Fruit fly (Drosophila melanogaster): ENCODE measurements around the gene CG3281.

CG3281 gene

dm6 chr3R:11962739-11963214 lies at the start of gene CG3281, which contains the start of gene aurA (continued):
- TF ChIP-seq gsb-n (tag; optimal IDR thresholded peaks at IDR 0.05): peak; percentile 67
- TF ChIP-seq CG14050 (GFP tag; IDR thresholded peaks at IDR 0.05): peak; percentile 34; the same call in 1 of the 3 replicates
- peak; percentile 96 for TF ChIP-seq Ets65A (GFP tag)
- TF ChIP-seq D (optimal IDR thresholded peaks at IDR 0.05): no peak
- TF ChIP-seq D (GFP tag; optimal IDR thresholded peaks at IDR 0.05): peak; percentile 38
- TF ChIP-seq Hr51 (GFP tag; optimal IDR thresholded peaks at IDR 0.05): peak; percentile 62 to 76
- TF ChIP-seq stc (GFP tag; IDR thresholded peaks at IDR 0.05): no peak
- TF ChIP-seq schlank (tag; optimal IDR thresholded peaks at IDR 0.05): peak; percentile 27
- TF ChIP-seq CG12071 (GFP tag; optimal IDR thresholded peaks at IDR 0.05): no peak
- no peak for TF ChIP-seq CG2889 (GFP tag; IDR thresholded peaks at IDR 0.05)
- TF ChIP-seq HLHmδ (GFP tag; optimal IDR thresholded peaks at IDR 0.05): no peak
- peak; percentile 72 to 83 for TF ChIP-seq dpn (GFP tag; optimal IDR thresholded peaks at IDR 0.05)
- peak; percentile 51; the same call in 1 of the 2 replicates for TF ChIP-seq Xrp1 (GFP tag; IDR thresholded peaks at IDR 0.05)
- peak; percentile 89 for TF ChIP-seq Myb (GFP tag; optimal IDR thresholded peaks at IDR 0.05)
- no peak for TF ChIP-seq sr (GFP tag; IDR thresholded peaks at IDR 0.05)
- peak; percentile 69 for TF ChIP-seq Camta (GFP tag; optimal IDR thresholded peaks at IDR 0.05)
- 0 out of 2 replicates have a peak, but pooled peaks have one; percentile 46 for TF ChIP-seq wdn (GFP tag; IDR thresholded peaks at IDR 0.05)
- TF ChIP-seq CG3407 (GFP tag; optimal IDR thresholded peaks at IDR 0.05): peak; percentile 1
- peak; percentile 43 for TF ChIP-seq gfzf (GFP tag; optimal IDR thresholded peaks at IDR 0.05)
- TF ChIP-seq Ssrp (tag; optimal IDR thresholded peaks at IDR 0.05): peak; percentile 43
- TF ChIP-seq CG8281 (tag; optimal IDR thresholded peaks at IDR 0.05): no peak
- peak; percentile 81 for TF ChIP-seq tin (GFP tag; optimal IDR thresholded peaks at IDR 0.05)
- TF ChIP-seq cad (GFP tag; optimal IDR thresholded peaks at IDR 0.05): no peak
- TF ChIP-seq trem (tag; optimal IDR thresholded peaks at IDR 0.05): peak; percentile 86
- TF ChIP-seq CG11398 (GFP tag; optimal IDR thresholded peaks at IDR 0.05): peak; percentile 66
- peak; percentile 62 for TF ChIP-seq CG33557 (GFP tag; optimal IDR thresholded peaks at IDR 0.05)
- peak; percentile 64 for TF ChIP-seq ERR (GFP tag; optimal IDR thresholded peaks at IDR 0.05)
- peak; percentile 69 for TF ChIP-seq CG15696 (tag; optimal IDR thresholded peaks at IDR 0.05)
- TF ChIP-seq Rfx (GFP tag; IDR thresholded peaks at IDR 0.05): peak; percentile 76
- peak; percentile 51 for TF ChIP-seq CG18599 (GFP tag; optimal IDR thresholded peaks at IDR 0.05)
- no peak for TF ChIP-seq exex (tag; optimal IDR thresholded peaks at IDR 0.05)
- peak; percentile 82 for TF ChIP-seq CG13624 (GFP tag; optimal IDR thresholded peaks at IDR 0.05)
- TF ChIP-seq dysf (GFP tag; IDR thresholded peaks at IDR 0.05): peak; percentile 71
- TF ChIP-seq crp (GFP tag; optimal IDR thresholded peaks at IDR 0.05): peak; percentile 94 to 96
- TF ChIP-seq mld (GFP tag; IDR thresholded peaks at IDR 0.05; ENCODE audit: partially characterized antibody): peak; percentile 83; the same call in 2 of the 3 replicates
- no peak for TF ChIP-seq CG10959 (GFP tag; IDR thresholded peaks at IDR 0.05)
- no peak for TF ChIP-seq CG12769 (tag; optimal IDR thresholded peaks at IDR 0.05)
- TF ChIP-seq CG32767 (GFP tag; IDR thresholded peaks at IDR 0.05): peak; percentile 31; the same call in 1 of the 2 replicates
- TF ChIP-seq fd96Cb (tag; optimal IDR thresholded peaks at IDR 0.05): peak; percentile 24
- TF ChIP-seq bigmax (GFP tag; optimal IDR thresholded peaks at IDR 0.05): no peak
- no peak for TF ChIP-seq caup (GFP tag; optimal IDR thresholded peaks at IDR 0.05; ENCODE audit: severe bottlenecking)
- peak; percentile 69 for TF ChIP-seq Max (GFP tag; optimal IDR thresholded peaks at IDR 0.05)
- peak; percentile 99 for TF ChIP-seq Dll (GFP tag; IDR thresholded peaks at IDR 0.05; ENCODE audit: partially characterized antibody)
- TF ChIP-seq Nf-YA (GFP tag; IDR thresholded peaks at IDR 0.05): no peak
- TF ChIP-seq CG17385 (GFP tag; optimal IDR thresholded peaks at IDR 0.05): peak; percentile 44
- TF ChIP-seq Chrac-16 (GFP tag; optimal IDR thresholded peaks at IDR 0.05): peak; percentile 83
- TF ChIP-seq CG17568 (GFP tag; optimal IDR thresholded peaks at IDR 0.05): no peak
- peak; percentile 60 for TF ChIP-seq CG17359 (tag; optimal IDR thresholded peaks at IDR 0.05)
- TF ChIP-seq zfh2 (GFP tag; optimal IDR thresholded peaks at IDR 0.05): peak; percentile 85
- TF ChIP-seq CG3847 (GFP tag; IDR thresholded peaks at IDR 0.05): peak; percentile 88
